Fruit fly (Drosophila melanogaster) whole organism, embryonic: ENCODE data around the gene NK7.1.

Experiments used
- Abd-B ChIP-seq: fragments of 200-800 bp; sonication (Bioruptor generic); optimal IDR thresholded peaks from 2 replicates; lab custom pipeline; 2018; ENCODE audit warnings: missing biosample characterization, mild to moderate bottlenecking, missing genetic modification characterization, moderate library complexity
- Antp ChIP-seq: fragments of 200-800 bp; sonication (Bioruptor generic); optimal IDR thresholded peaks from 3 replicates; lab custom pipeline; 2016; ENCODE audit warnings: missing biosample characterization, missing genetic modification characterization
- Atf-2 ChIP-seq: fragments of 200-800 bp; sonication (Bioruptor generic); optimal IDR thresholded peaks from 2 replicates; lab custom pipeline; 2016; ENCODE audit warnings: missing biosample characterization, missing genetic modification characterization
- CG11456 ChIP-seq: fragments of 200-800 bp; sonication (Bioruptor generic); IDR thresholded peaks from 3 replicates; pipeline ENCODE4 v1.3.6; 2022; ENCODE audit warnings: missing biosample characterization, missing genetic modification characterization
- CG11504 ChIP-seq: fragments of 200-800 bp; sonication (Bioruptor generic); optimal IDR thresholded peaks from 3 replicates; lab custom pipeline; 2019; ENCODE audit warnings: missing biosample characterization, mild to moderate bottlenecking, missing genetic modification characterization, moderate library complexity
- CG12299 ChIP-seq: fragments of 200-800 bp; sonication (Bioruptor generic); optimal IDR thresholded peaks from 2 replicates; lab custom pipeline; 2018; ENCODE audit warnings: missing biosample characterization, mild to moderate bottlenecking, missing genetic modification characterization
- CG12391 ChIP-seq: fragments of 200-800 bp; sonication (Bioruptor generic); optimal IDR thresholded peaks from 3 replicates; lab custom pipeline; 2018; ENCODE audit warnings: missing biosample characterization, mild to moderate bottlenecking, missing genetic modification characterization, moderate library complexity
- CG14965 ChIP-seq: fragments of 200-800 bp; sonication (Bioruptor generic); optimal IDR thresholded peaks from 2 replicates; lab custom pipeline; 2016; ENCODE audit warnings: missing biosample characterization, missing genetic modification characterization, borderline replicate concordance
- CG15011 ChIP-seq: fragments of 200-800 bp; sonication (Bioruptor generic); optimal IDR thresholded peaks from 3 replicates; lab custom pipeline; 2018; ENCODE audit warnings: missing biosample characterization, mild to moderate bottlenecking, missing genetic modification characterization
- CG17568 ChIP-seq: fragments of 200-800 bp; sonication (Bioruptor generic); optimal IDR thresholded peaks from 2 replicates; lab custom pipeline; 2018; ENCODE audit warnings: missing biosample characterization, mild to moderate bottlenecking, missing genetic modification characterization, moderate library complexity
- CG2199 ChIP-seq: fragments of 200-800 bp; sonication (Bioruptor generic); IDR thresholded peaks from 3 replicates; pipeline ENCODE4 v1.3.6; 2022; ENCODE audit warnings: missing biosample characterization, missing genetic modification characterization
- CG31224 ChIP-seq: fragments of 200-800 bp; sonication (Bioruptor generic); IDR thresholded peaks from 2 replicates; pipeline ENCODE4 v1.3.6; 2022; ENCODE audit warnings: missing biosample characterization, missing genetic modification characterization
- CG32772 ChIP-seq: fragments of 200-800 bp; sonication (Bioruptor generic); IDR thresholded peaks from 2 replicates; pipeline ENCODE4 v1.3.6; 2022; ENCODE audit warnings: missing biosample characterization, missing genetic modification characterization
- CG34376 ChIP-seq: fragments of 200-800 bp; sonication (Bioruptor generic); optimal IDR thresholded peaks from 2 replicates; lab custom pipeline; 2018; ENCODE audit warnings: missing biosample characterization, mild to moderate bottlenecking, missing genetic modification characterization
- CG43689 ChIP-seq: fragments of 200-800 bp; sonication (Bioruptor generic); IDR thresholded peaks from 2 replicates; pipeline ENCODE4 v1.3.6; 2022; ENCODE audit warnings: missing biosample characterization, missing genetic modification characterization
- CG6175 ChIP-seq: fragments of 200-800 bp; sonication (Bioruptor generic); IDR thresholded peaks from 3 replicates; pipeline ENCODE4 v1.3.6; 2022; ENCODE audit warnings: missing biosample characterization, missing genetic modification characterization
- CG7745 ChIP-seq: fragments of 200-800 bp; sonication (Bioruptor generic); optimal IDR thresholded peaks from 2 replicates; lab custom pipeline; 2018; ENCODE audit warnings: missing biosample characterization, mild to moderate bottlenecking, missing genetic modification characterization, moderate library complexity
- CG7786 ChIP-seq: fragments of 200-800 bp; sonication (Bioruptor generic); optimal IDR thresholded peaks from 2 replicates; lab custom pipeline; 2016; ENCODE audit warnings: missing biosample characterization, missing genetic modification characterization
- CG8944 ChIP-seq: fragments of 200-800 bp; sonication (Bioruptor generic); optimal IDR thresholded peaks from 3 replicates; lab custom pipeline; 2016; ENCODE audit warnings: missing biosample characterization, missing genetic modification characterization
- Dip3 ChIP-seq: fragments of 200-800 bp; sonication (Bioruptor generic); optimal IDR thresholded peaks from 3 replicates; lab custom pipeline; 2016; ENCODE audit warnings: missing biosample characterization, missing genetic modification characterization
- Dp ChIP-seq: fragments of 200-800 bp; sonication (Bioruptor generic); optimal IDR thresholded peaks from 2 replicates; lab custom pipeline; 2018; ENCODE audit warnings: missing biosample characterization, mild to moderate bottlenecking, missing genetic modification characterization, moderate library complexity
- Ets65A ChIP-seq: fragments of 200-800 bp; sonication (Bioruptor generic); peaks from one replicate; lab custom pipeline; 2016; ENCODE audit warnings: missing biosample characterization, missing genetic modification characterization
- H2.0 ChIP-seq: fragments of 200-800 bp; sonication (Bioruptor generic); IDR thresholded peaks from 2 replicates; pipeline ENCODE4 v1.3.6; 2022; ENCODE audit warnings: missing biosample characterization, missing genetic modification characterization
- HmgZ ChIP-seq: fragments of 200-800 bp; sonication (Bioruptor generic); optimal IDR thresholded peaks from 2 replicates; lab custom pipeline; 2018; ENCODE audit warnings: missing biosample characterization, mild to moderate bottlenecking, missing genetic modification characterization
- Hr78 ChIP-seq, 2 experiments: fragments of 200-800 bp in 1 of 2; fragments of >200 bp in 1 of 2; sonication (Bioruptor generic) in 1 of 2; optimal IDR thresholded peaks; 2 replicates each; lab custom pipeline; 2017 to 2019; ENCODE audit warnings: missing biosample characterization in 2 of 2, missing genetic modification characterization in 2 of 2, mild to moderate bottlenecking in 1 of 2, moderate library complexity in 1 of 2
- NK7.1 ChIP-seq: fragments of 200-800 bp; sonication (Bioruptor generic); optimal IDR thresholded peaks from 3 replicates; lab custom pipeline; 2016; ENCODE audit warnings: missing biosample characterization, missing genetic modification characterization
- Spps ChIP-seq: fragments of 200-800 bp; sonication (Bioruptor generic); optimal IDR thresholded peaks from 2 replicates; lab custom pipeline; 2018; ENCODE audit warnings: missing biosample characterization, mild to moderate bottlenecking, missing genetic modification characterization
- abd-A ChIP-seq: fragments of 200-800 bp; sonication (Bioruptor generic); optimal IDR thresholded peaks from 3 replicates; lab custom pipeline; 2019; ENCODE audit warnings: missing biosample characterization, mild to moderate bottlenecking, missing genetic modification characterization, moderate library complexity
- chinmo ChIP-seq: fragments of 200-800 bp; sonication (Bioruptor generic); IDR thresholded peaks from 4 replicates; pipeline ENCODE4 v1.3.6; 2022; ENCODE audit warnings: missing biosample characterization, missing genetic modification characterization; ENCODE audit not compliant: partially characterized antibody
- crol ChIP-seq: fragments of 200-800 bp; sonication (Bioruptor generic); IDR thresholded peaks from 2 replicates; pipeline ENCODE4 v1.3.6; 2022; ENCODE audit warnings: missing biosample characterization, missing genetic modification characterization
- eve ChIP-seq, 2 experiments: fragments of >200 bp; optimal IDR thresholded peaks; 2 replicates each; lab custom pipeline; 2017; ENCODE audit warnings: missing biosample characterization in 2 of 2, missing genetic modification characterization in 2 of 2
- gce ChIP-seq: fragments of 200-800 bp; sonication (Bioruptor generic); IDR thresholded peaks from 3 replicates; pipeline ENCODE4 v1.3.6; 2022; ENCODE audit warnings: missing biosample characterization, missing genetic modification characterization
- kay ChIP-seq: fragments of 200-800 bp; sonication (Bioruptor generic); optimal IDR thresholded peaks from 2 replicates; lab custom pipeline; 2016; ENCODE audit warnings: missing biosample characterization, missing genetic modification characterization
- psq ChIP-seq: fragments of 200-800 bp; sonication (Bioruptor generic); optimal IDR thresholded peaks from 2 replicates; lab custom pipeline; 2017; ENCODE audit warnings: missing biosample characterization, missing genetic modification characterization
- sens ChIP-seq: fragments of 200-800 bp; sonication (Bioruptor generic); peaks from one replicate; lab custom pipeline; 2016; ENCODE audit warnings: missing biosample characterization, missing genetic modification characterization
- slbo ChIP-seq: fragments of 200-800 bp; sonication (Bioruptor generic); IDR thresholded peaks from 2 replicates; pipeline ENCODE4 v1.3.6; 2022; ENCODE audit warnings: missing biosample characterization, missing genetic modification characterization
- sob ChIP-seq: fragments of 200-800 bp; sonication (Bioruptor generic); IDR thresholded peaks from 2 replicates; pipeline ENCODE4 v1.3.6; 2022; ENCODE audit warnings: missing biosample characterization, missing genetic modification characterization
- sug ChIP-seq: fragments of 200-800 bp; optimal IDR thresholded peaks from 2 replicates; lab custom pipeline; 2019; ENCODE audit warnings: missing biosample characterization, mild to moderate bottlenecking, missing genetic modification characterization, moderate library complexity
- vvl ChIP-seq: fragments of 200-800 bp; sonication (Bioruptor generic); IDR thresholded peaks from 2 replicates; pipeline ENCODE4 v1.3.6; 2022; ENCODE audit warnings: missing biosample characterization, missing genetic modification characterization
- wek ChIP-seq: fragments of 200-800 bp; sonication (Bioruptor generic); optimal IDR thresholded peaks from 3 replicates; lab custom pipeline; 2018; ENCODE audit warnings: missing biosample characterization, mild to moderate bottlenecking, missing genetic modification characterization, moderate library complexity
- zfh1 ChIP-seq: fragments of 200-800 bp; sonication (Bioruptor generic); IDR thresholded peaks from 3 replicates; pipeline ENCODE4 v1.3.6; 2022; ENCODE audit warnings: missing biosample characterization, missing genetic modification characterization

The NK7.1 gene

dm6 chr3R:14369481-14370198 is 3.1 kb downstream of the NK7.1 start (continued):
- TF ChIP-seq Dip3 (GFP tag; lab: Kevin White, UChicago), result no peak
- TF ChIP-seq CG12391, result no peak
- TF ChIP-seq Spps, result no peak
- no peak for TF ChIP-seq CG7786 (GFP tag; lab: Kevin White, UChicago)
- peak in 1 of 2 experiments; percentile 39 for TF ChIP-seq eve (GFP tag; optimal IDR thresholded peaks at IDR 0.05; lab: Kevin White, UChicago)
- no peak for TF ChIP-seq CG8944
- TF ChIP-seq wek (GFP tag; lab: Kevin White, UChicago), result no peak
- TF ChIP-seq HmgZ (tag; lab: Kevin White, UChicago), result peak; percentile 18
- peak; percentile 14 for TF ChIP-seq Antp
- TF ChIP-seq Dp, result no peak
- peak; percentile 52 for TF ChIP-seq CG31224 (GFP tag; lab: Robert Waterston, UW)
- TF ChIP-seq NK7.1, result peak; percentile 8
- no peak for TF ChIP-seq CG12299 (tag; lab: Kevin White, UChicago)
- TF ChIP-seq CG43689, result no peak
- TF ChIP-seq CG14965 (GFP tag; lab: Kevin White, UChicago), result no peak
- TF ChIP-seq zfh1, result 0 out of 3 replicates have a peak, but pooled peaks have one; percentile 17
- TF ChIP-seq gce, result no peak
- peak; percentile 39; the same call in 1 of the 2 replicates for TF ChIP-seq slbo (GFP tag; lab: Robert Waterston, UW)

dm6 chr3R:14366882-14367281 is 5.9 kb downstream of the NK7.1 start:
- TF ChIP-seq Hr78 (GFP tag; optimal IDR thresholded peaks at IDR 0.05; lab: Kevin White, UChicago), result peak in 1 of 2 experiments; percentile 90
- TF ChIP-seq sens (GFP tag; lab: Kevin White, UChicago), result peak; percentile 52
- no peak for TF ChIP-seq psq (GFP tag; lab: Kevin White, UChicago)
- TF ChIP-seq, all 482 proteins: peak for 2

DNA sequence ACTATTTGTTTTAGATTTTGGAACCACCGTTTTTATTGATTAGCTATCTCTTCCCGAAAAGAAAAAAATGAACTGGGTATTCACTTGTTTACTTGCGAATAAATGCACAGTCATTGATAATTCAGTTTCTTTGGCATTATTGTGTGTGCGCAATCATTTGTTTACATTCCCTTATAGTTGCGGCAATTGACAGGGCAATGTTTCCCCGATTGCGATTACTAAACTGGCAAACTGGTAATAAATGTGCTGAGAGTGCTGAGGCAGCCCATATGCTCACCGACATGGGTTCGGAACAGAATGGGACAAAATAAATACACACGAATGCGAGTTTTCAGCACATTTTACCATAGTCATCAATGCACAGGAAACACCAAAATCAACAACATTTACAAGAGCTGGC is 6.8 kb downstream of the NK7.1 start:
- peak; percentile 36; the same call in 1 of the 3 replicates for TF ChIP-seq CG2199 (GFP tag; lab: Robert Waterston, UW)
- TF ChIP-seq chinmo (GFP tag; lab: Robert Waterston, UW), result 0 out of 4 replicates have a peak, but pooled peaks have one; percentile 33
- TF ChIP-seq CG7745, result no peak
- TF ChIP-seq sob, result 0 out of 2 replicates have a peak, but pooled peaks have one; percentile 16
- no peak for TF ChIP-seq CG32772 (GFP tag; lab: Robert Waterston, UW)
- TF ChIP-seq CG15011 (GFP tag; lab: Kevin White, UChicago), result peak; percentile 0
- peak; percentile 32 for TF ChIP-seq CG34376 (GFP tag; lab: Kevin White, UChicago)
- peak; percentile 56 for TF ChIP-seq Ets65A

DNA sequence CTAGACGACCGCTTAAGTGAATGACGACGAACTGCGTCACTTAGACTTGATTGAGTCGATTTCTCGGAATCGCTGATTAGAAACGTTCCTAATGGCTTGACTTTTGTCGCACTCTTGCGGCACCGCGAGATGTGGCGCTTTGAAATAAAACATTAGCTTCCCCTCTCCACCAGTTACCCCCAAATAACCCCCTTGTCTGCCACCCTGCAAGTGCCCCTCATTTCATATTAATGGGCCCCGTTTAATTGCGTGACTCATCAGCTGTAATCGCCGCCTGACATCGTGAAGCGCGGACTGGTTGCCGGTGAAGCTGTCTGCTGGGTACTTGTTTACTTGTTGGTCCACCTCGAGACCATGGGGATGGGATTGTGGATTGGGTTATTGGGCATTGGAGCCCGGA is 8.6 kb downstream of the NK7.1 start:
- 0 out of 2 replicates have a peak, but pooled peaks have one; percentile 4 for TF ChIP-seq H2.0 (GFP tag; lab: Robert Waterston, UW)
- TF ChIP-seq sug (tag; lab: Kevin White, UChicago), result peak; percentile 71
- peak; percentile 33 for TF ChIP-seq Abd-B
- 0 out of 3 replicates have a peak, but pooled peaks have one; percentile 18 for TF ChIP-seq CG2199 (GFP tag; lab: Robert Waterston, UW)
- TF ChIP-seq chinmo (GFP tag; lab: Robert Waterston, UW), result 0 out of 4 replicates have a peak, but pooled peaks have one; percentile 28
- TF ChIP-seq crol (GFP tag; lab: Robert Waterston, UW), result peak; percentile 79
- peak; percentile 51 for TF ChIP-seq kay (GFP tag; lab: Kevin White, UChicago)
- no peak for TF ChIP-seq vvl (GFP tag; lab: Robert Waterston, UW)
- 0 out of 3 replicates have a peak, but pooled peaks have one; percentile 25 for TF ChIP-seq CG11456 (GFP tag; lab: Robert Waterston, UW)
- peak; percentile 37 for TF ChIP-seq CG34376 (GFP tag; lab: Kevin White, UChicago)
- TF ChIP-seq CG6175 (GFP tag; lab: Robert Waterston, UW), result peak; percentile 76; the same call in 1 of the 3 replicates
- no peak for TF ChIP-seq CG17568
- no peak for TF ChIP-seq Atf-2 (GFP tag; lab: Kevin White, UChicago)
- peak; percentile 28 for TF ChIP-seq CG11504 (tag; lab: Kevin White, UChicago)
- TF ChIP-seq abd-A (tag; lab: Kevin White, UChicago), result peak; percentile 58
- TF ChIP-seq, all 482 proteins: peak for 12
